Fruit fly (Drosophila melanogaster) whole organism, pupa: ENCODE results near the gene Ugt36F1.

Experiments
- CG10348 ChIP-seq: fragments of 200-800 bp; sonication (Bioruptor generic); IDR thresholded peaks from 2 replicates; pipeline ENCODE4 v1.3.6; 2022; ENCODE audit warnings: missing biosample characterization, missing genetic modification characterization
- CG12605 ChIP-seq: fragments of 200-800 bp; sonication (Bioruptor generic); IDR thresholded peaks from 2 replicates; pipeline ENCODE4 v1.3.6; 2022; ENCODE audit warnings: missing biosample characterization, missing genetic modification characterization
- CG13204 ChIP-seq: fragments of 200-800 bp; sonication (Bioruptor generic); optimal IDR thresholded peaks from 2 replicates; lab custom pipeline; 2018; ENCODE audit warnings: missing biosample characterization, mild to moderate bottlenecking, missing genetic modification characterization, moderate library complexity
- CG14655 ChIP-seq: fragments of 200-800 bp; sonication (Bioruptor generic); optimal IDR thresholded peaks from 3 replicates; lab custom pipeline; 2017; ENCODE audit warnings: mild to moderate bottlenecking, missing biosample characterization, missing genetic modification reagents, missing genetic modification characterization
- CG15710 ChIP-seq: fragments of 200-800 bp; sonication (Bioruptor generic); optimal IDR thresholded peaks from 2 replicates; lab custom pipeline; 2018; ENCODE audit warnings: missing biosample characterization, mild to moderate bottlenecking, missing genetic modification characterization, moderate library complexity
- CG17806 ChIP-seq: fragments of 200-800 bp; sonication (Bioruptor generic); optimal IDR thresholded peaks from 2 replicates; lab custom pipeline; 2018; ENCODE audit warnings: missing biosample characterization, mild to moderate bottlenecking, missing genetic modification characterization, moderate library complexity
- CG32121 ChIP-seq: fragments of 200-800 bp; sonication (Bioruptor generic); IDR thresholded peaks from 2 replicates; pipeline ENCODE4 v1.3.6; 2022; ENCODE audit warnings: missing biosample characterization, missing genetic modification characterization
- CG34367 ChIP-seq: fragments of 200-800 bp; sonication (Bioruptor generic); optimal IDR thresholded peaks from 2 replicates; lab custom pipeline; 2018; ENCODE audit warnings: missing biosample characterization, mild to moderate bottlenecking, missing genetic modification characterization
- CG4496 ChIP-seq: fragments of 200-800 bp; sonication (Bioruptor generic); IDR thresholded peaks from 3 replicates; pipeline ENCODE4 v1.3.6; 2022; ENCODE audit warnings: missing biosample characterization, missing genetic modification characterization
- CG8159 ChIP-seq: fragments of 200-800 bp; sonication (Bioruptor generic); optimal IDR thresholded peaks from 3 replicates; lab custom pipeline; 2018; ENCODE audit warnings: missing biosample characterization, mild to moderate bottlenecking, missing genetic modification characterization, moderate library complexity
- CG8301 ChIP-seq: fragments of 200-800 bp; sonication (Bioruptor generic); optimal IDR thresholded peaks from 2 replicates; lab custom pipeline; 2018; ENCODE audit warnings: missing biosample characterization, mild to moderate bottlenecking, missing genetic modification characterization
- CG9948 ChIP-seq: fragments of 200-800 bp; sonication (Bioruptor generic); optimal IDR thresholded peaks from 2 replicates; lab custom pipeline; 2018; ENCODE audit warnings: missing biosample characterization, mild to moderate bottlenecking, missing genetic modification characterization, moderate library complexity
- D1 ChIP-seq: fragments of 200-800 bp; sonication (Bioruptor generic); optimal IDR thresholded peaks from 2 replicates; lab custom pipeline; 2018; ENCODE audit warnings: missing biosample characterization, mild to moderate bottlenecking, missing genetic modification characterization, moderate library complexity
- EcR ChIP-seq: fragments of 200-800 bp; sonication (Bioruptor generic); optimal IDR thresholded peaks from 3 replicates; lab custom pipeline; 2019; ENCODE audit warnings: missing biosample characterization, missing genetic modification characterization, mild to moderate bottlenecking, moderate library complexity, missing genetic modification reagents
- Ets98B ChIP-seq: fragments of 200-800 bp; sonication (Bioruptor generic); IDR thresholded peaks from 2 replicates; pipeline ENCODE4 v1.3.6; 2022; ENCODE audit warnings: missing biosample characterization, missing genetic modification characterization
- Pif1A ChIP-seq: fragments of 200-800 bp; sonication (Bioruptor generic); optimal IDR thresholded peaks from 3 replicates; lab custom pipeline; 2016; ENCODE audit warnings: missing biosample characterization, missing genetic modification characterization
- Pif1B ChIP-seq: fragments of 200-800 bp; sonication (Bioruptor generic); optimal IDR thresholded peaks from 3 replicates; lab custom pipeline; 2016; ENCODE audit warnings: missing biosample characterization, missing genetic modification characterization
- Snoo ChIP-seq: fragments of 200-800 bp; sonication (Bioruptor generic); optimal IDR thresholded peaks from 3 replicates; lab custom pipeline; 2017; ENCODE audit warnings: missing biosample characterization, mild to moderate bottlenecking, missing genetic modification characterization, inconsistent platforms
- fd96Ca ChIP-seq: fragments of 200-800 bp; sonication (Bioruptor generic); IDR thresholded peaks from 3 replicates; pipeline ENCODE4 v1.3.6; 2022; ENCODE audit warnings: missing biosample characterization, missing genetic modification characterization
- gl ChIP-seq: fragments of 200-800 bp; sonication (Bioruptor generic); optimal IDR thresholded peaks from 2 replicates; lab custom pipeline; 2018; ENCODE audit warnings: missing biosample characterization, mild to moderate bottlenecking, missing genetic modification characterization
- rn ChIP-seq: fragments of 200-800 bp; sonication (Bioruptor generic); IDR thresholded peaks from 2 replicates; pipeline ENCODE4 v1.3.6; 2022; ENCODE audit warnings: missing biosample characterization, missing genetic modification characterization

The Ugt36F1 gene

dm6 chr2L:18789773-18790385 lies 29.3 kb upstream of the Ugt36F1 start:
- TF ChIP-seq Snoo (tag; lab: Kevin White, UChicago) = no peak
- no peak for TF ChIP-seq EcR
- no peak for TF ChIP-seq CG34367 (tag; lab: Kevin White, UChicago)
- TF ChIP-seq CG14655 = no peak
- TF ChIP-seq CG13204 (GFP tag; lab: Kevin White, UChicago) = no peak
- no peak for TF ChIP-seq Pif1A
- no peak for TF ChIP-seq gl
- TF ChIP-seq CG4496 (GFP tag; lab: Robert Waterston, UW) = no peak
- TF ChIP-seq CG12605 (GFP tag; lab: Robert Waterston, UW) = no peak
- TF ChIP-seq D1 (tag; lab: Kevin White, UChicago) = no peak
- TF ChIP-seq CG10348 (GFP tag; lab: Robert Waterston, UW) = no peak
- TF ChIP-seq CG8159 (tag; lab: Kevin White, UChicago) = no peak
- TF ChIP-seq CG17806 (tag; lab: Kevin White, UChicago) = no peak
- no peak for TF ChIP-seq CG8301 (tag; lab: Kevin White, UChicago)

- TF ChIP-seq Snoo (tag; lab: Kevin White, UChicago) (no peak), Pif1B (GFP tag; lab: Kevin White, UChicago) (no peak), CG14655 (no peak), EcR (no peak), CG9948 (no peak), gl (no peak), CG34367 (tag; lab: Kevin White, UChicago) (no peak), Ets98B (no peak), CG32121 (GFP tag; lab: Robert Waterston, UW) (no peak), CG12605 (GFP tag; lab: Robert Waterston, UW) (no peak), Pif1A (no peak), CG10348 (GFP tag; lab: Robert Waterston, UW) (no peak)
Observed at dm6 chr2L:18792806-18793205, 26.3 kb upstream of the Ugt36F1 start, which contains the start of gene ham. Gene ham (minus strand): TSS chr2L:18792906.

- no peak for TF ChIP-seq CG9948
- no peak for TF ChIP-seq Ets98B
- no peak for TF ChIP-seq CG17806 (tag; lab: Kevin White, UChicago)
- no peak for TF ChIP-seq gl
- no peak for TF ChIP-seq CG14655
- no peak for TF ChIP-seq CG13204 (GFP tag; lab: Kevin White, UChicago)
- no peak for TF ChIP-seq CG12605 (GFP tag; lab: Robert Waterston, UW)
- no peak for TF ChIP-seq CG32121 (GFP tag; lab: Robert Waterston, UW)
- no peak for TF ChIP-seq CG4496 (GFP tag; lab: Robert Waterston, UW)
- no peak for TF ChIP-seq EcR
- TF ChIP-seq CG34367 (tag; lab: Kevin White, UChicago) = no peak
- no peak for TF ChIP-seq D1 (tag; lab: Kevin White, UChicago)
Observed at dm6 chr2L:18793243-18793642, 25.9 kb upstream of the Ugt36F1 start.

DNA sequence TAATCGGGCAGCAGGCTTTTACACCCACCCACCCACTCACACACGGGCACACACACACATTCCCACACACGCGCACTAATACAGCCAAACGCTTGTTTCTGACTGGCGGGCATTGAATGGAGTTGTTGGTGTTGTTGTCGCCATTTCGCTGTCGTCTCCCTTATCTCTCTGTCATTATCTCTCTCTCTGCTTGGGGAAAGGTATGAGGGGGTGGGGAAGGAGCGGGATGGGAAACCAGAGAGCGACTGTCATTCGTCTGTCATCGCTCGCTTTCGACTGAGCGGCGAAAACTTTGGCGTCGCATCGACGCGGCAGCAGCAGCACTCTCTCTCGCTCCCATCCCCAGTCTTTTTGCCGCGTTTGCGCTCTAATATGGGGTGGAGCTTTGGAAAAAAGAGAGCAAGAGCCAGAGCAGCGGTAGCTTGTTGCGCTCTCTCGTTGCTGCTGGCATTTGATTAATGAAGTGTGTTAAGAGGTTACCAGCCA lies 23.2 kb upstream of the Ugt36F1 start:
- TF ChIP-seq CG8159 (tag; lab: Kevin White, UChicago) = no peak
- no peak for TF ChIP-seq EcR
- TF ChIP-seq rn (GFP tag; lab: Robert Waterston, UW) = no peak
- no peak for TF ChIP-seq D1 (tag; lab: Kevin White, UChicago)
- no peak for TF ChIP-seq CG17806 (tag; lab: Kevin White, UChicago)
- no peak for TF ChIP-seq Snoo (tag; lab: Kevin White, UChicago)
- TF ChIP-seq CG9948 = no peak
- no peak for TF ChIP-seq Pif1B (GFP tag; lab: Kevin White, UChicago)
- peak; percentile 32; the same call in 1 of the 3 replicates for TF ChIP-seq fd96Ca (GFP tag; lab: Robert Waterston, UW)
- 0 out of 3 replicates have a peak, but pooled peaks have one; percentile 26 for TF ChIP-seq CG4496 (GFP tag; lab: Robert Waterston, UW)
- TF ChIP-seq CG34367 (tag; lab: Kevin White, UChicago) = no peak
- no peak for TF ChIP-seq CG12605 (GFP tag; lab: Robert Waterston, UW)
- no peak for TF ChIP-seq CG14655
- TF ChIP-seq CG10348 (GFP tag; lab: Robert Waterston, UW) = no peak

DNA sequence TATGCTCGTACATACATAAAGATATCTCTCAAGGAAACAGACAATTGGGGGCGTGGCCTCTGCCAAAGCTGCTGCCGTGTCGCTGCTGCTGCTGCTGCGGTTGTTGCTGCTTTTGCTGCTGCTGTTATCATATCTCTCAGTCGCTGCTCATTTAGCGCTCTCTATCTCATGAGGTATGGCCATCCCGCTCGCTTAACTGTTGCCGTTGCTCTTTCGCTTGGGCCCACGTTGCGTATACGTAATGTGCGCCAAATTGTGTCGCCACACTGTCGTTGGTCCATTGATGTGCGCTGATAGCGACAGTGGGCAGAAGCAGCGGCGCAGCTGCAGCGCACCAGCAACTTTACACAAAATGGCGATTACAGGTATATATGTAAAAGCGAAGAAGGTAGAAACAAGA lies 22.7 kb upstream of the Ugt36F1 start:
- no peak for TF ChIP-seq CG8301 (tag; lab: Kevin White, UChicago)
- TF ChIP-seq Pif1B (GFP tag; lab: Kevin White, UChicago) = no peak
- TF ChIP-seq CG14655 = no peak
- peak; percentile 21; the same call in 1 of the 3 replicates for TF ChIP-seq CG4496 (GFP tag; lab: Robert Waterston, UW)
- TF ChIP-seq CG17806 (tag; lab: Kevin White, UChicago) = no peak

dm6 chr2L:18801704-18802103 lies 17.4 kb upstream of the Ugt36F1 start:
- no peak for TF ChIP-seq CG13204 (GFP tag; lab: Kevin White, UChicago)
- TF ChIP-seq CG8301 (tag; lab: Kevin White, UChicago) = no peak
- no peak for TF ChIP-seq CG14655
- no peak for TF ChIP-seq CG10348 (GFP tag; lab: Robert Waterston, UW)
- TF ChIP-seq CG17806 (tag; lab: Kevin White, UChicago) = no peak
- no peak for TF ChIP-seq Pif1B (GFP tag; lab: Kevin White, UChicago)
- no peak for TF ChIP-seq gl
- no peak for TF ChIP-seq CG4496 (GFP tag; lab: Robert Waterston, UW)
- TF ChIP-seq CG9948 = no peak
- TF ChIP-seq fd96Ca (GFP tag; lab: Robert Waterston, UW) = no peak
- no peak for TF ChIP-seq CG32121 (GFP tag; lab: Robert Waterston, UW)
- no peak for TF ChIP-seq Snoo (tag; lab: Kevin White, UChicago)
- no peak for TF ChIP-seq rn (GFP tag; lab: Robert Waterston, UW)
- no peak for TF ChIP-seq CG34367 (tag; lab: Kevin White, UChicago)
- no peak for TF ChIP-seq CG15710 (tag; lab: Kevin White, UChicago)
- TF ChIP-seq, all 21 proteins: peak for 0
